Fruit fly (Drosophila melanogaster): Measurements from ENCODE around the gene Clk.

- TF ChIP-seq Pif1A (GFP tag; optimal IDR thresholded peaks at IDR 0.05) = no peak
- TF ChIP-seq fd96Ca (GFP tag; IDR thresholded peaks at IDR 0.05) = no peak
- no peak for TF ChIP-seq gl (tag; optimal IDR thresholded peaks at IDR 0.05)
- TF ChIP-seq CG32121 (GFP tag; IDR thresholded peaks at IDR 0.05) = no peak
- no peak for TF ChIP-seq EcR (GFP tag; optimal IDR thresholded peaks at IDR 0.05)
- no peak for TF ChIP-seq rn (GFP tag; IDR thresholded peaks at IDR 0.05)
- no peak for TF ChIP-seq CG8301 (tag; optimal IDR thresholded peaks at IDR 0.05)
- no peak for TF ChIP-seq Snoo (tag; optimal IDR thresholded peaks at IDR 0.05)
- no peak for TF ChIP-seq CG8159 (tag; optimal IDR thresholded peaks at IDR 0.05)
- no peak for TF ChIP-seq CG4496 (GFP tag; IDR thresholded peaks at IDR 0.05)
Measured at dm6 chr3L:7773529-7773928, 1.9 kb downstream of the Clk start.

Measured in whole organism, pupa.